Worm (Caenorhabditis elegans): ENCODE results near the gene wht-8.

- TF ChIP-seq nhr-11 (tag; optimal IDR thresholded peaks at IDR 0.05), result no peak
- TF ChIP-seq skn-1 (tag; optimal IDR thresholded peaks at IDR 0.05), result no peak
- TF ChIP-seq elt-3 (tag; optimal IDR thresholded peaks at IDR 0.05), result no peak
- TF ChIP-seq irx-1 (tag; optimal IDR thresholded peaks at IDR 0.05), result no peak
- no peak for TF ChIP-seq egl-13 (tag; optimal IDR thresholded peaks at IDR 0.05)
- no peak for TF ChIP-seq lin-13 (GFP tag; optimal IDR thresholded peaks at IDR 0.05)
- no peak for TF ChIP-seq egl-27 (tag; optimal IDR thresholded peaks at IDR 0.05)
These were observed 23.0 kb upstream of the wht-8 start for ce11 chrIII:11195553-11195952.
